Worm (Caenorhabditis elegans) whole organism, midembryonic: ENCODE data around the gene cox-10.

Experiments
- T22C8.4 ChIP-seq: fragments of 200-800 bp; sonication (Bioruptor generic); IDR thresholded peaks from 2 replicates; pipeline ENCODE4 v1.3.6; 2022; ENCODE audit warnings: missing genetic modification characterization, missing compliant biosample characterization
- tab-1 ChIP-seq: fragments of 200-800 bp; sonication (Bioruptor generic); IDR thresholded peaks from 2 replicates; pipeline ENCODE4 v1.3.6; 2022; ENCODE audit warnings: missing genetic modification characterization, missing compliant biosample characterization
- ztf-29 ChIP-seq: fragments of 200-800 bp; sonication (Bioruptor generic); IDR thresholded peaks from 2 replicates; pipeline ENCODE4 v1.3.6; 2022; ENCODE audit warnings: missing genetic modification reagents, missing genetic modification characterization, missing compliant biosample characterization

DNA sequence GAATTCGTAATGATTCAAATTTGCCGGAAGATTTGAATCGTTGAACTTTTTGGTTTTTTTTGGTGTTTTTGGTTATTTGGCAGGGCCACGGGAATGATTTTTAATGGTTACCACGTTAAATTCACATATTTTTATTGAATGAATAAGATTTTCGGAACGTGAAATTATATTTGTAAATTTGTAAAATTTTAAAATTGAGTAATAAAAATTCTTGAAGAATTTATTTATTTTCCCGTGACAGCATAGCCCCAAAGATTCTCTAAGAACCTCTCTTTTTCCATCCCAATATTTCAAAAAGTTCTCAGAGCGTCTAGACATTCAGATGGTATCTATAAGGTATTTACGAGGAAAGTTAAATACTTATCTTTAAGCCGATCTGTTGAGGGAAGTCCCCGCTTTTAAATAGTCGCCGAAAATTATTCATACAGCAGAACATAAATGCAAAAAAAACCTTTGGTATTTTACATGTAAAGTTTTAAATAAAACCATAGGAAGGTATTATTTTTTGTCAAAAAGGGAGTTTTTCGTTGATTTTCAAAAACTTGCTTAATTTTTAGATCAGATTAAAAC, 44.9 kb upstream of the cox-10 start, which contains the start of gene Y38E10A.17:
- TF ChIP-seq ztf-29 (GFP tag; lab: Robert Waterston, UW), result no peak
- no peak for TF ChIP-seq tab-1 (GFP tag; lab: Robert Waterston, UW)
- TF ChIP-seq T22C8.4, result no peak
